Fruit fly (Drosophila melanogaster) whole organism, pupa: ENCODE data around the gene Grip.

Experiments
- CG14655 ChIP-seq: fragments of 200-800 bp; sonication (Bioruptor generic); optimal IDR thresholded peaks from 3 replicates; lab custom pipeline; 2017; ENCODE audit warnings: mild to moderate bottlenecking, missing biosample characterization, missing genetic modification reagents, missing genetic modification characterization
- CG15710 ChIP-seq: fragments of 200-800 bp; sonication (Bioruptor generic); optimal IDR thresholded peaks from 2 replicates; lab custom pipeline; 2018; ENCODE audit warnings: missing biosample characterization, mild to moderate bottlenecking, missing genetic modification characterization, moderate library complexity
- CG4496 ChIP-seq: fragments of 200-800 bp; sonication (Bioruptor generic); IDR thresholded peaks from 3 replicates; pipeline ENCODE4 v1.3.6; 2022; ENCODE audit warnings: missing biosample characterization, missing genetic modification characterization
- CG8159 ChIP-seq: fragments of 200-800 bp; sonication (Bioruptor generic); optimal IDR thresholded peaks from 3 replicates; lab custom pipeline; 2018; ENCODE audit warnings: missing biosample characterization, mild to moderate bottlenecking, missing genetic modification characterization, moderate library complexity
- CG8301 ChIP-seq: fragments of 200-800 bp; sonication (Bioruptor generic); optimal IDR thresholded peaks from 2 replicates; lab custom pipeline; 2018; ENCODE audit warnings: missing biosample characterization, mild to moderate bottlenecking, missing genetic modification characterization
- D1 ChIP-seq: fragments of 200-800 bp; sonication (Bioruptor generic); optimal IDR thresholded peaks from 2 replicates; lab custom pipeline; 2018; ENCODE audit warnings: missing biosample characterization, mild to moderate bottlenecking, missing genetic modification characterization, moderate library complexity
- Pif1A ChIP-seq: fragments of 200-800 bp; sonication (Bioruptor generic); optimal IDR thresholded peaks from 3 replicates; lab custom pipeline; 2016; ENCODE audit warnings: missing biosample characterization, missing genetic modification characterization
- rn ChIP-seq: fragments of 200-800 bp; sonication (Bioruptor generic); IDR thresholded peaks from 2 replicates; pipeline ENCODE4 v1.3.6; 2022; ENCODE audit warnings: missing biosample characterization, missing genetic modification characterization

dm6 chrX:5974358-5975143 is 8.5 kb downstream of the Grip start:
- TF ChIP-seq rn (no peak), CG14655 (GFP tag; lab: Kevin White, UChicago) (peak; percentile 9), D1 (no peak), CG8301 (tag; lab: Kevin White, UChicago) (peak; percentile 16), CG8159 (tag; lab: Kevin White, UChicago) (peak; percentile 40), Pif1A (GFP tag; lab: Kevin White, UChicago) (no peak), CG15710 (tag; lab: Kevin White, UChicago) (peak; percentile 14), CG4496 (GFP tag; lab: Robert Waterston, UW) (no peak)
